Worm (Caenorhabditis elegans): ENCODE results near the gene ostf-4.

- TF ChIP-seq ets-4 (tag; optimal IDR thresholded peaks at IDR 0.05) (no peak), pqm-1 (tag; optimal IDR thresholded peaks at IDR 0.05) (no peak)
These were observed 10.5 kb upstream of the ostf-4 start for ce11 chrIII:10328565-10329541.

Measured in whole organism, late embryonic.